Worm (Caenorhabditis elegans) whole organism, L4/young adult: Measurements from ENCODE around the gene tric-1B.1.

ENCODE experiments used
- W03F9.2 ChIP-seq: fragments of 150-350 bp; optimal IDR thresholded peaks from 2 replicates; lab custom pipeline; 2014; ENCODE audit warnings: missing biosample characterization, missing genetic modification characterization
- dao-5 ChIP-seq: sonication (generic microtip); optimal IDR thresholded peaks from 2 replicates; lab custom pipeline; 2016; ENCODE audit warnings: missing genotype, missing genetic modification characterization, moderate library complexity, missing compliant biosample characterization
- him-1 ChIP-seq: sonication (generic microtip); optimal IDR thresholded peaks from 2 replicates; lab custom pipeline; 2016; ENCODE audit warnings: missing genotype, missing genetic modification reagents, missing genetic modification characterization, missing compliant biosample characterization

Gene tric-1B.1

DNA sequence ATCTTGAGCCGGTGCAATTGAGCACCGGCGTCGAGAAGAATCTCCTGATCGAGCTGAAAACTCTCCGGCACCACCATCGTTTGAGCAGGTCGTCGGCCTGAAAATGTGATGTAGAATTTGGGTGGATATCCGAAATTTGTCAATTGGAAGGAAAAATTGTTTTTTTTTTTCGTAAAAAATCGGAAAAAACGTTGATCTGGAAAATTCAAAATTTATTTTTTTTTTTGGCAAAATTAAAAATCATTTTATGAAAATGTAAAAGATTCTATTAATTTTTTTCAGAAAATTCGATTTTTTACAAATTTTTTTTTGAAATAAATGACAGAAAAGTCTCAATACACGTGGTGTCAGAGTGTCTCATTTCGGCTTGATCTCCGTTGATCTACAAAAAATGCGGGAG is at the start of gene tric-1B.1:
tric-1B.1 (minus strand) TSS at position 101 of the 400 bp plus-strand sequence.
- no peak for TF ChIP-seq dao-5 (tag; lab: Kevin White, UChicago)
- no peak for TF ChIP-seq W03F9.2
- TF ChIP-seq him-1 (tag; lab: Kevin White, UChicago): no peak

DNA sequence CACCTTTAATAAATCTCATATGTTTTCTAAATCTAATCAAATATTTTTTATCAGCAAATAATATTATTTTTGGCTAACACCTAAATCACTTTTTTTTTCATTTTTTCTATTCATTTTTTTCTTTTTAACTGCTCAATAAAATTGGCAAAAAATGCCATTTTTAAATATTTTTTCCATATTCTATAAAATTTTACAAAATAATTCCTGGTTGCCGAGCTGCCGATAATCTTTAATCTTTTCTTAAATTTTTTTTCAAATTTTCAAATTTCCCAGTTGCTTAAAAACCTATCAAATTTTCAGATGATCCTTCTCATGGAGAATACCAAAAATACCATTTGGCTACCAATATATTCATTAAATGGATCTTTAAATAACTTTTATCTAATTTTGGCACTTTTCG is 45.5 kb upstream of the tric-1B.1 start, which contains the start of gene sre-51:
sre-51 (plus strand) TSS at position 301 of the 400 bp plus-strand sequence.
- no peak for TF ChIP-seq dao-5 (tag; lab: Kevin White, UChicago)
- no peak for TF ChIP-seq W03F9.2
- no peak for TF ChIP-seq him-1 (tag; lab: Kevin White, UChicago)

DNA sequence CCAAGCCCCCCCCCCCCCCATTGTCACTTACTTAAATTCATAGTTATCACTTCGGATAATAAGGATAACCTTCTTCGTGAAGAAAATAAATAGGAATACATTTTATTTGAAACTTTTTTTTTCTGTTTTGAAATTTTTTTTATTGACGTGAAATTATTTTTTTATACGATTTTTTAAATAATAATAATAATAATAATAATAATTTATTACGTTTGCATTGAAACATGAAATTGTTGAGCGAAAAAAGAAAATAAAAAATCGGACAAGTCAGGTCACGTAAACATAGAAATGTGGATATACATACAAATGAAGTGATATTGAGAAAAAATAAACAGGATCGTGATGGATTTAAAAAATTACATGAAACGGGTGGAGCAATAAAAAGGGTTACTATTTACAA is 43.6 kb upstream of the tric-1B.1 start, which contains the start of gene C50E10.2:
C50E10.2 (minus strand) TSS at position 101 of the 400 bp plus-strand sequence.
- TF ChIP-seq dao-5 (tag; lab: Kevin White, UChicago) (no peak), him-1 (tag; lab: Kevin White, UChicago) (no peak), W03F9.2 (no peak)

DNA sequence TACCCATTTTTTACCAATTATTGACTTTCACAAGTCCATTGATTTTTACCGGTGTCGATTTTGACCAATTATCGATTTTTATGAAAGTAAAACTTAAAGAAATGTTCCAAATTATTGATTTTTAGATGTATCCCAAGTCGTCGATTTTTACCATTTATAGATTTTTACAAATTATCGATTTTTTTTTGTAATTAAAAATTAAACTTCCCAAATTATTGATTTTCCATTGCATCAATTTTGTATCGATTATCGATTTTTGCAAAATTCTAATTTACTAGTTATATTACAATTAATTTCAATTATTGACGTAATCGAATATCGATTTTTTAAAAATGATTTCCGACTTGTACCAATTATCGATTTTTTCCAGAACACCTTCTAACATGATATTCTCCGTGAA is 37.1 kb upstream of the tric-1B.1 start, which contains the start of gene sre-50:
sre-50 (plus strand) TSS at position 384 of the 400 bp plus-strand sequence.
- TF ChIP-seq dao-5 (tag; lab: Kevin White, UChicago): no peak
- TF ChIP-seq him-1 (tag; lab: Kevin White, UChicago): no peak
- TF ChIP-seq W03F9.2: no peak

DNA sequence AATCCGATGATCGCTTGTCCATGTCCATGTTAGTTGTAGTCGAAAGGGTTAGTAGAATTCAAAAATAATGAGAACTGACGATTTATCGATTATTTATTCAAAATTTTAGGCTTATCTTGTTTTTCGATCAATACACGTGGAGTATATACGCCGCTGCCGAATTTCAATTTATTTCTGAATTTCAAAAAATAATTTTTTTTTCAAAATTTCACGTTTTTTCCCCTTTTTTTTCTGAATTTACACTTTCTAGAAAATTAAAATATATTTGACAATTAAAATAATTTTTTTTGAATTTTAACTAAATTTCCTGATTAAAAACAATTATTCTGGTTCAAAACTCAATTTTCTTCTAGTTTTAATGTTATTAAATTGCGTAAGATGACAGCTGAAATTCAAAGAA is 36.3 kb upstream of the tric-1B.1 start, which contains the start of gene C50E10.1:
C50E10.1 (minus strand) TSS at position 101 of the 400 bp plus-strand sequence.
- TF ChIP-seq him-1 (tag; lab: Kevin White, UChicago): no peak

DNA sequence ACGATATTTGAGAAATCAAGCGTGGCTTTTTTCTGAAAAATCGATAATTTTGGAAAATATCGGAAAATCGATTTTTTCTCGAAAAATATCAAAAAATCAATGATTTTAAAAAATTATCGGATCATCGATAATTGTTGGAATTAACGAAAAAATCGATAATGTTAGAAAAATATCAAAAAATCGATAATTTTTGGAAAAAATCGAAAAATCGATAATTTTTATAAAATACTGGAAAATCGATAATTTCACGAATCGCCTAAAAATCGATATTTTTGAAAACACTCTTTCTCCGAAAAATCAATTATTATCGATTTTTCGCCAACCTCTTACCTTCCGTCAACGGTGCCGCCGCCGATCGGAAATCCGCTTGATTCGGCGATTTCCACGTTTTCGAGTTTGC is 35.2 kb upstream of the tric-1B.1 start:
- TF ChIP-seq him-1 (tag; lab: Kevin White, UChicago) (no peak), W03F9.2 (no peak), dao-5 (tag; lab: Kevin White, UChicago) (no peak)

DNA sequence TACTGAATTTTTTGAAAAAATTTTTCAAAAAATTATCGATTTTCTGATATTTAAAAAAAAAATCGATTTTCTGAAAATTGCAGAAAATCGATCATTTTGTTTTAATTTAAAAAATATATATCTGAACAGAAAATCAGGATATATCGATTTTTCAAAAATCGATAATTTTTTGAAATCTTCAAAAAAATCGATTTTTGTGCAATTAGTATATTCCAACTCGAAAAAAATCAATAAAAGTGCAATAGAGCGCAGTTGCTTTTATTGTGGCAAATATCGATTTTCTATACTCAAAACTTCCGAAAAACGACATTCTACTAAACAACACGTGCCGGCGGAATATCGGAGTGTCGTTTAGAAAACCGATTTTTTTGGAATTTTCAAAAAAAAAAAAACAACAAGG is 34.6 kb upstream of the tric-1B.1 start:
- TF ChIP-seq dao-5 (tag; lab: Kevin White, UChicago): no peak

DNA sequence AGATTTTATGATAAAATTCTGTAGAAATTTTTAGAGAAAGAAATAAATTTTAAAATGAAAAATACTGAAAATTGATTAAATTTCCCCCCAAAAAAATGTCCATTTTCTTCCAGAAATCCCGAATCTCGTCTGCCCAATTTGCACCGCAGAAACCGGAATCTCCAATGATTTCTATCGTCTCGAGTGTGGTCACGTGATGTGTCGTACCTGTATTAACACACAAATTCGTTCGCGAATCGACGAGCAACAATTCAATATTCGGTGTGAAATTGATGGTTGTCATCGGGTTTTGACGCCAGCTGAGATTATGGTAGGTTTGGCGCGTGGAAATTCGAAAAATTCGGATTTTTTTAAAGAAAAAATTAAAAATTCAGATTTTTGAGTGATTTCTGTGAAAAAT is 30.5 kb upstream of the tric-1B.1 start:
- TF ChIP-seq him-1 (tag; lab: Kevin White, UChicago) (no peak), dao-5 (tag; lab: Kevin White, UChicago) (no peak)

DNA sequence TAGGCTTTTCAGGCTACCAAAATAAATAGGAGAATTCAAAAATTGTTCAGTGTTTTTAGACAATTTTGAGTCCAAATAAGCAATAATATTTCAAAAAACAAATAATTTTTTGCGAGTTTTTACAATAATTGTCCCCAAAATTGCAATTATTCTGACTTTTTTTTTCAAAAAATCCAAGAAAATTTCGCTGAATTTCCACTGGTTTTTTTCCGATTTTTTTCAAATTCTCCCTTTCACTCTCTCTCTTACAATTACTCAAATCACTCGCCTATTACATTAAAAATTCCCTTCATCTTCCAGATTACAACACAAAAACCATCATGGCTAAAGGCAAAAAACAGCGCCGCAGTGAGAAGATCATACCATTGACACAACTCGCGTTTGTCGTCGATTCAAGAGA is 23.0 kb upstream of the tric-1B.1 start, which contains the start of gene Y57A10A.31:
Y57A10A.31 (plus strand) TSS at position 301 of the 400 bp plus-strand sequence.
- TF ChIP-seq him-1 (tag; lab: Kevin White, UChicago): no peak
- TF ChIP-seq dao-5 (tag; lab: Kevin White, UChicago): no peak
- TF ChIP-seq W03F9.2: no peak

DNA sequence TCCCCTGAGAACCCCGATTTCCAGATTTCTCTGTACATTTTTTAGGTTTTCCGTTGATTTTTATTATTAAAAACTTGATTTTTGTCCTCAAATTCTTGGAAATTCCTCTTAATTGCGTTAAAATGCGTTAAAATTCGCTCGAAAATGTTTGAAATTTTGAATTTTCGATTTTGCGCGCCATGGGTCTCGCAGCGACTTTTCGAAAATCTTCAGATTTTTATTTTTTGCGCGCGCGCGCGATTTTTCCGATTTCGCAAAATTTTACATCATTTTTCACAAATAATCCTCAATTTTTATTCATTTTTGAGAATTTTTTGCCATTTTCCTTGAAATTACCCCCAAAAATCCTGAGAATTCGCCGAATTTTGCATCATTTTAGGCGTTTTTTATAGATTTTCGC is 18.0 kb upstream of the tric-1B.1 start:
- no peak for TF ChIP-seq him-1 (tag; lab: Kevin White, UChicago)
- no peak for TF ChIP-seq W03F9.2
- no peak for TF ChIP-seq dao-5 (tag; lab: Kevin White, UChicago)

DNA sequence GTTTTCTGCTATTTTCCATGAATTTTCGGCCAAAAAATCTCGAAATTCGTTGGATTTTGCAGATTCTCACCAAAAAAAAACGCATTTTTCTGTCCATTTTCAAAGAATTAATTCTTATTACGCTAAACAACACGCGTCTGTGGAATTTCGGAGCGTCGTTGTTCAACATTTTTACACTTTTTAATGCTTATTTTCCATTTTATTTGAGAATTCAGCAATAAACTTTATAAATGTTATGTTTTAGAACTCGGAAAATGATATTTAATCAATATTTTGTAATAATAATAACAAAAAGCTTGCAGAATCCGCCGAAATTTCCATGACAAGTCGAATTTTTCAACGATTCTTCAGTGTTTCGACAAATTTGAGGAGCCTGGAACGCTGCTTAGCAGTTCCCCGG is 14.3 kb upstream of the tric-1B.1 start, which contains the start of gene ife-5:
ife-5 (plus strand) TSS at position 301 of the 400 bp plus-strand sequence.
- no peak for TF ChIP-seq him-1 (tag; lab: Kevin White, UChicago)
- TF ChIP-seq dao-5 (tag; lab: Kevin White, UChicago): no peak
- no peak for TF ChIP-seq W03F9.2

DNA sequence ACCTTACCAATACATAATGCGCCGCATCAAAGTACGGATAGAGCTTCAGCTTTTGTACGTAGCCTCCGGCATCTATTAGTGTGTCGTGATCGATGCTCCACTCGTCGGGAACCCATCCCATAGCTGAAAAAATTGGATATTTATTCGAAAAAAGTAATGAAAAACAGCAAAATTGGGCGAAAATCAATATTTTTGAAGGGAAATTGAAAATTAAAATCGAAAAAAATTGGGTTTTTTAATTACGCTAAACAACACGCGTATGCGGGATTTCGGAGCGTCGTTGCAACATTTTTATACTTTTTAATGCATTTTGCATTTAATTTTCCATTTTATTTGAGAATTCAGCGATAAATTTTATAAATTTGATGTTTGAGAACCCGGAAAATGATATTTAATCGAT is 13.2 kb upstream of the tric-1B.1 start, which contains the start of the genes tric-1B.2 and Y57A10A.29:
tric-1B.2 (minus strand) TSS at position 129 of the 400 bp plus-strand sequence.
Y57A10A.29 (plus strand) TSS at position 303 of the 400 bp plus-strand sequence.
- TF ChIP-seq dao-5 (tag; lab: Kevin White, UChicago) (no peak), W03F9.2 (no peak), him-1 (tag; lab: Kevin White, UChicago) (no peak)

DNA sequence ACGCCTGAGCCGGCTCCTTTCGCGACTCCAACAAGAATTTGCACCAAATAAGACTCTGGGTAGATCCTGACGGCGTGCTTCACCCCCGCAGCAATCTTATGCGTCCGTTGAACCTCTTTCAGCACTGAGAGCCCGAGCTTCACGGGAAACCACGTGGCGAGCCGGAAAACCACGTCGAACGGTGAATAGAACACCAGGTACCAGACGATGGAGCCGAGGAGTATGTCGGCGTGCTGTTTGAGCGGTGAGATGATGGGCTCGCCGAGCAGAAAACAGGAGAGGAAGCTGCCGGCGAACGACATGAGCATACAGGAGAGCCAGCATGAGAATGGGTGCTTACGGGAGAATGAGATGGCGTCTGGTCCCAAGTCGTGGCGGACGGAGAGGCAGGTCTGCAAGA is 12.6 kb upstream of the tric-1B.1 start:
- no peak for TF ChIP-seq W03F9.2
- TF ChIP-seq him-1 (tag; lab: Kevin White, UChicago): no peak
- TF ChIP-seq dao-5 (tag; lab: Kevin White, UChicago): no peak

DNA sequence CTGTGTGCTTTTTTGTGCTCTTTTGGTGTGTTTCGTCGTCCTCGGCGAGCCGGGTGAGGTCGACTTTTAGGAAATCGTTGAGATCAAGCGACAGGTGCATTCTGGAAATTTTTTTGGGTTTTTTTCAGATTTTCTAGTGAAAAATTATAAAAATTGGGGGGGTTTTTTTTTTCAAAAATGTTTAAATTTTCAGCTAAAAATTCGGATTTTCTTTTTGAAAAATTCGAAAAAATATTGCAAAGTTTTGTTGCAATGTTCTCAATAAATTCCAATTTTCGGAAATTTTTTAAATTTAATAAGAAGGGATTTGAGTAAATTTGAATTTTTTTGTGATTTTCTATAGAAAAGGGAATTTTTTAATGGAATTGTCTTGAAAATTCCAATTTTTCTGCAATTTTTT is 8.9 kb upstream of the tric-1B.1 start, which contains the start of gene Y57A10A.27:
Y57A10A.27 (minus strand) TSS at position 101 of the 400 bp plus-strand sequence.
- no peak for TF ChIP-seq dao-5 (tag; lab: Kevin White, UChicago)
- no peak for TF ChIP-seq him-1 (tag; lab: Kevin White, UChicago)
- TF ChIP-seq W03F9.2: no peak

DNA sequence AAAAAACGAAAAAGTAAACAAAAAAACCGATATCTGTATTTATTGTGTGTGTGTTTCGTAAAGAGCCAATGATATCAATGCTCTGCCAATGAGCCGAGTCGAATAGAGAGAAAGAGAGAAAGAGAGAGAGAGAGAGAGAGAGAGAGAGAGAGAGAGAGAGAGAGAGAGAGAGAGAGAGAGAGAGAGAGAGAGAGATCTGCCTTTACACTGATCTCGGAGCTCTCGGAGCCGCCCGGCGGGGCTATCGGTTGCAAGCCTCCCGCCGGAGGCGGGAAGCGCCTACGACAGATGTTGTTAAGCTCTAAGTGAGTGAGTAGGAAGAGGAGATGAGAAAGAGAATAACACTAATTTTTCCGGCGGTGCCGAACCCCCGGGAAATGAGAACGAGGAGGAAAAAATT is 2.8 kb upstream of the tric-1B.1 start:
- no peak for TF ChIP-seq him-1 (tag; lab: Kevin White, UChicago)
- TF ChIP-seq dao-5 (tag; lab: Kevin White, UChicago): no peak
- TF ChIP-seq W03F9.2: no peak
